Fruit fly (Drosophila melanogaster) whole organism, embryonic: Measurements from ENCODE around the gene CG31664.

ENCODE experiments used
- BEAF-32 ChIP-seq: fragments of 200-800 bp; sonication (Bioruptor generic); optimal IDR thresholded peaks from 3 replicates; lab custom pipeline; 2017; ENCODE audit warnings: missing biosample characterization, missing genetic modification characterization, mild to moderate bottlenecking, moderate library complexity, missing genetic modification reagents
- CG10543 ChIP-seq: fragments of 200-800 bp; sonication (Bioruptor generic); optimal IDR thresholded peaks from 3 replicates; lab custom pipeline; 2017; ENCODE audit warnings: missing biosample characterization, mild to moderate bottlenecking, missing genetic modification characterization, moderate library complexity
- CG10565 ChIP-seq: fragments of 200-800 bp; sonication (Bioruptor generic); optimal IDR thresholded peaks from 3 replicates; lab custom pipeline; 2016; ENCODE audit warnings: missing biosample characterization, mild to moderate bottlenecking, missing genetic modification characterization
- CG11504 ChIP-seq: fragments of 200-800 bp; sonication (Bioruptor generic); optimal IDR thresholded peaks from 3 replicates; lab custom pipeline; 2019; ENCODE audit warnings: missing biosample characterization, mild to moderate bottlenecking, missing genetic modification characterization, moderate library complexity
- CG13123 ChIP-seq: fragments of 200-800 bp; sonication (Bioruptor generic); optimal IDR thresholded peaks from 2 replicates; lab custom pipeline; 2016; ENCODE audit warnings: missing biosample characterization, missing genetic modification characterization
- CG16779 ChIP-seq: fragments of 200-800 bp; sonication (Bioruptor generic); IDR thresholded peaks from 2 replicates; pipeline ENCODE4 v1.3.6; 2022; ENCODE audit warnings: missing biosample characterization, missing genetic modification characterization
- CG32532 ChIP-seq: fragments of 200-800 bp; sonication (Bioruptor generic); IDR thresholded peaks from 2 replicates; pipeline ENCODE4 v1.3.6; 2022; ENCODE audit warnings: missing biosample characterization, missing genetic modification characterization
- CG7839 ChIP-seq: fragments of 200-800 bp; sonication (Bioruptor generic); optimal IDR thresholded peaks from 3 replicates; lab custom pipeline; 2018; ENCODE audit warnings: missing biosample characterization, mild to moderate bottlenecking, missing genetic modification characterization, moderate library complexity
- CTCF ChIP-seq: fragments of 200-800 bp; sonication (Bioruptor generic); optimal IDR thresholded peaks from 2 replicates; lab custom pipeline; 2017; ENCODE audit warnings: missing biosample characterization, mild to moderate bottlenecking, missing genetic modification characterization, moderate library complexity
- Chrac-16 ChIP-seq: fragments of 200-800 bp; sonication (Bioruptor generic); optimal IDR thresholded peaks from 3 replicates; lab custom pipeline; 2016; ENCODE audit warnings: missing biosample characterization, missing genetic modification characterization
- Deaf1 ChIP-seq: fragments of 200-800 bp; optimal IDR thresholded peaks from 3 replicates; lab custom pipeline; 2019; ENCODE audit warnings: missing biosample characterization, mild to moderate bottlenecking, missing genetic modification characterization, moderate library complexity
- Dip2 ChIP-seq: fragments of 200-800 bp; sonication (Bioruptor generic); IDR thresholded peaks from 2 replicates; pipeline ENCODE4 v1.3.6; 2022; ENCODE audit warnings: missing biosample characterization, missing genetic modification characterization
- Dref ChIP-seq: fragments of 200-800 bp; sonication (Bioruptor generic); IDR thresholded peaks from 2 replicates; pipeline ENCODE4 v1.3.6; 2022; ENCODE audit warnings: missing biosample characterization, missing genetic modification characterization
- Fer1 ChIP-seq: fragments of 200-800 bp; sonication (Bioruptor generic); optimal IDR thresholded peaks from 2 replicates; lab custom pipeline; 2017; ENCODE audit warnings: missing biosample characterization, mild to moderate bottlenecking, missing genetic modification characterization
- Hr78 ChIP-seq, 2 experiments: fragments of 200-800 bp in 1 of 2; fragments of >200 bp in 1 of 2; sonication (Bioruptor generic) in 1 of 2; optimal IDR thresholded peaks; 2 replicates each; lab custom pipeline; 2017 to 2019; ENCODE audit warnings: missing biosample characterization in 2 of 2, missing genetic modification characterization in 2 of 2, mild to moderate bottlenecking in 1 of 2, moderate library complexity in 1 of 2
- Jarid2 ChIP-seq: fragments of 200-800 bp; sonication (Bioruptor generic); optimal IDR thresholded peaks from 3 replicates; lab custom pipeline; 2017; ENCODE audit warnings: mild to moderate bottlenecking, missing biosample characterization, missing genetic modification reagents, missing genetic modification characterization
- Med ChIP-seq: fragments of 200-800 bp; sonication (Bioruptor generic); peaks from one replicate; lab custom pipeline; 2016; ENCODE audit warnings: missing biosample characterization, missing genetic modification characterization, mild to moderate bottlenecking, inconsistent platforms, moderate library complexity
- NC2α ChIP-seq: fragments of 200-800 bp; sonication (Bioruptor generic); optimal IDR thresholded peaks from 2 replicates; lab custom pipeline; 2016; ENCODE audit warnings: missing biosample characterization, missing genetic modification characterization
- Trl ChIP-seq, 3 experiments: fragments of >200 bp in 2 of 3; fragments of 200-800 bp in 1 of 3; sonication (Bioruptor generic) in 1 of 3; optimal IDR thresholded peaks; 2 replicates in 1 of 3; 3 replicates in 2 of 3; lab custom pipeline; 2016 to 2017; ENCODE audit warnings: missing biosample characterization in 1 of 3, missing genetic modification characterization in 1 of 3
- Xbp1 ChIP-seq: fragments of 200-800 bp; sonication (Bioruptor generic); optimal IDR thresholded peaks from 3 replicates; lab custom pipeline; 2016; ENCODE audit warnings: missing biosample characterization, mild to moderate bottlenecking, missing genetic modification characterization
- abd-A ChIP-seq: fragments of 200-800 bp; sonication (Bioruptor generic); optimal IDR thresholded peaks from 3 replicates; lab custom pipeline; 2019; ENCODE audit warnings: missing biosample characterization, mild to moderate bottlenecking, missing genetic modification characterization, moderate library complexity
- al ChIP-seq: fragments of 200-800 bp; sonication (Bioruptor generic); IDR thresholded peaks from 2 replicates; pipeline ENCODE4 v1.3.6; 2022; ENCODE audit warnings: missing biosample characterization, missing genetic modification characterization
- ara ChIP-seq: fragments of 200-800 bp; sonication (Bioruptor generic); IDR thresholded peaks from 2 replicates; pipeline ENCODE4 v1.3.6; 2022; ENCODE audit warnings: missing biosample characterization, missing genetic modification characterization
- croc ChIP-seq: fragments of 200-800 bp; sonication (Bioruptor generic); conservative IDR thresholded peaks from 3 replicates; pipeline ENCODE4 v1.3.6; 2022; ENCODE audit warnings: missing biosample characterization, missing genetic modification characterization
- crp ChIP-seq, 2 experiments: fragments of 200-800 bp; sonication (Bioruptor generic); optimal IDR thresholded peaks; 2 replicates in 1 of 2; 3 replicates in 1 of 2; lab custom pipeline; 2017; ENCODE audit warnings: missing biosample characterization in 2 of 2, missing genetic modification characterization in 2 of 2, mild to moderate bottlenecking in 1 of 2, moderate library complexity in 1 of 2
- cwo ChIP-seq: fragments of 200-800 bp; sonication (Bioruptor generic); optimal IDR thresholded peaks from 3 replicates; lab custom pipeline; 2017; ENCODE audit warnings: missing biosample characterization, missing genetic modification characterization, mild to moderate bottlenecking, moderate library complexity, missing genetic modification reagents
- ewg ChIP-seq: fragments of 200-800 bp; sonication (Bioruptor generic); optimal IDR thresholded peaks from 3 replicates; lab custom pipeline; 2017; ENCODE audit warnings: mild to moderate bottlenecking, missing biosample characterization, missing genetic modification reagents, missing genetic modification characterization
- grau ChIP-seq: fragments of 200-800 bp; optimal IDR thresholded peaks from 3 replicates; lab custom pipeline; 2019; ENCODE audit warnings: missing biosample characterization, mild to moderate bottlenecking, missing genetic modification characterization, moderate library complexity
- hkb ChIP-seq, 2 experiments: fragments of 200-800 bp in 1 of 2; fragments of >200 bp in 1 of 2; sonication (Bioruptor generic) in 1 of 2; IDR thresholded peaks in 1 of 2; optimal IDR thresholded peaks in 1 of 2; 2 replicates each; pipeline versions ENCODE4 v1.3.6 to Lab custom; 2017 to 2022; ENCODE audit warnings: missing biosample characterization in 1 of 2, missing genetic modification characterization in 1 of 2
- scrt ChIP-seq: fragments of 200-800 bp; sonication (Bioruptor generic); optimal IDR thresholded peaks from 2 replicates; lab custom pipeline; 2018; ENCODE audit warnings: missing biosample characterization, mild to moderate bottlenecking, missing genetic modification characterization, moderate library complexity
- sens ChIP-seq: fragments of 200-800 bp; sonication (Bioruptor generic); peaks from one replicate; lab custom pipeline; 2016; ENCODE audit warnings: missing biosample characterization, missing genetic modification characterization
- shn ChIP-seq: fragments of 200-800 bp; sonication (Bioruptor generic); optimal IDR thresholded peaks from 3 replicates; lab custom pipeline; 2016; ENCODE audit warnings: missing biosample characterization, missing genetic modification characterization
- sisA ChIP-seq: fragments of 200-800 bp; sonication (Bioruptor generic); IDR thresholded peaks from 2 replicates; pipeline ENCODE4 v1.3.6; 2022; ENCODE audit warnings: missing biosample characterization, missing genetic modification characterization
- sug ChIP-seq: fragments of 200-800 bp; optimal IDR thresholded peaks from 2 replicates; lab custom pipeline; 2019; ENCODE audit warnings: missing biosample characterization, mild to moderate bottlenecking, missing genetic modification characterization, moderate library complexity

The CG31664 gene

dm6 chr2L:1837717-1838368 is 11.5 kb upstream of the CG31664 start (continued):
- no peak for TF ChIP-seq al (GFP tag; lab: Robert Waterston, UW)
- TF ChIP-seq CG7839 (tag; lab: Kevin White, UChicago): peak; percentile 46
- TF ChIP-seq Trl (optimal IDR thresholded peaks at IDR 0.05; lab: Kevin White, UChicago): no peak
- peak; percentile 20 for TF ChIP-seq Trl (GFP tag; optimal IDR thresholded peaks at IDR 0.05; lab: Kevin White, UChicago)
- TF ChIP-seq CG10543 (GFP tag; lab: Kevin White, UChicago): no peak
- TF ChIP-seq hkb (optimal IDR thresholded peaks at IDR 0.05; lab: Kevin White, UChicago): no peak
- 0 out of 2 replicates have a peak, but pooled peaks have one; percentile 45 for TF ChIP-seq hkb (GFP tag; IDR thresholded peaks at IDR 0.05; lab: Robert Waterston, UW)
- peak; percentile 48 for TF ChIP-seq cwo (GFP tag; lab: Kevin White, UChicago)

- TF ChIP-seq Med (peak; percentile 6), Xbp1 (no peak), CTCF (GFP tag; lab: Kevin White, UChicago) (no peak), Chrac-16 (GFP tag; lab: Kevin White, UChicago) (no peak), Jarid2 (GFP tag; lab: Kevin White, UChicago) (peak; percentile 16), CG10565 (no peak), sisA (no peak), sens (no peak), BEAF-32 (GFP tag; lab: Kevin White, UChicago) (no peak), grau (tag; lab: Kevin White, UChicago) (no peak), CG16779 (GFP tag; lab: Robert Waterston, UW) (peak; percentile 55; the same call in 1 of the 2 replicates), Dref (GFP tag; lab: Robert Waterston, UW) (no peak), scrt (GFP tag; lab: Kevin White, UChicago) (peak; percentile 77), crp (GFP tag; optimal IDR thresholded peaks at IDR 0.05; lab: Kevin White, UChicago) (peak in 1 of 2 experiments; percentile 43), sug (tag; lab: Kevin White, UChicago) (no peak), CG13123 (GFP tag; lab: Kevin White, UChicago) (no peak), Fer1 (no peak), ewg (peak; percentile 64), Dip2 (GFP tag; lab: Robert Waterston, UW) (no peak), CG11504 (peak; percentile 48), abd-A (tag; lab: Kevin White, UChicago) (peak; percentile 42), Hr78 (GFP tag; optimal IDR thresholded peaks at IDR 0.05; lab: Kevin White, UChicago) (no peak), NC2α (GFP tag; lab: Kevin White, UChicago) (no peak), croc (GFP tag; lab: Robert Waterston, UW) (no peak), Trl (optimal IDR thresholded peaks at IDR 0.05; lab: Kevin White, UChicago) (peak; percentile 24 to 48), Trl (GFP tag; optimal IDR thresholded peaks at IDR 0.05; lab: Kevin White, UChicago) (no peak), ara (no peak), Deaf1 (tag; lab: Kevin White, UChicago) (peak; percentile 26)
These were observed 9.9 kb upstream of the CG31664 start, which contains the start of gene wry for dm6 chr2L:1836238-1836637. Gene wry (plus strand): TSS chr2L:1836538.

dm6 chr2L:1832465-1832864 is 6.2 kb upstream of the CG31664 start, which contains the start of gene c-cup:
Gene c-cup (minus strand): TSS chr2L:1832565.
- TF ChIP-seq shn (GFP tag; lab: Kevin White, UChicago) (no peak), CG32532 (GFP tag; lab: Robert Waterston, UW) (0 out of 2 replicates have a peak, but pooled peaks have one; percentile 11)
